Worm (Caenorhabditis elegans) whole organism, L2 larva: Measurements from ENCODE around the gene tebp-1.

Experiments
- C34F6.9 ChIP-seq: fragments of 150-350 bp; optimal IDR thresholded peaks from 2 replicates; lab custom pipeline; 2014; ENCODE audit warnings: missing biosample characterization, missing genetic modification characterization
- F13H6.1 ChIP-seq: sonication (generic microtip); optimal IDR thresholded peaks from 2 replicates; lab custom pipeline; 2016; ENCODE audit warnings: missing genetic modification characterization, missing compliant biosample characterization
- R02D3.7 ChIP-seq: fragments of 150-350 bp; optimal IDR thresholded peaks from 2 replicates; lab custom pipeline; 2014; ENCODE audit warnings: missing biosample characterization, missing genetic modification characterization
- Y55F3AM.14 ChIP-seq: fragments of 200-800 bp; sonication (Bioruptor generic); optimal IDR thresholded peaks from 2 replicates; lab custom pipeline; 2018; ENCODE audit warnings: mild to moderate bottlenecking, missing genetic modification characterization, missing compliant biosample characterization
- ZK546.5 ChIP-seq: sonication (generic microtip); optimal IDR thresholded peaks from 2 replicates; lab custom pipeline; 2017; ENCODE audit warnings: missing biosample characterization, missing genetic modification characterization
- alr-1 ChIP-seq: fragments of 150-350 bp; optimal IDR thresholded peaks from 2 replicates; lab custom pipeline; 2014; ENCODE audit warnings: missing biosample characterization, missing genetic modification characterization
- aly-2 ChIP-seq: fragments of 150-350 bp; optimal IDR thresholded peaks from 2 replicates; lab custom pipeline; 2014; ENCODE audit warnings: missing biosample characterization, missing genetic modification characterization
- ama-1 ChIP-seq: fragments of 150-350 bp; optimal IDR thresholded peaks from 2 replicates; lab custom pipeline; 2018; ENCODE audit warnings: inconsistent platforms
- blmp-1 ChIP-seq: sonication (generic microtip); optimal IDR thresholded peaks from 2 replicates; lab custom pipeline; 2017; ENCODE audit warnings: missing genetic modification characterization, mild to moderate bottlenecking, missing compliant biosample characterization, antibody characterized with exemption, moderate library complexity; ENCODE audit not compliant: insufficient read depth
- ceh-16 ChIP-seq: fragments of 150-350 bp; optimal IDR thresholded peaks from 2 replicates; lab custom pipeline; 2014; ENCODE audit warnings: missing biosample characterization, missing genetic modification characterization
- ceh-82 ChIP-seq: fragments of 150-350 bp; optimal IDR thresholded peaks from 2 replicates; lab custom pipeline; 2014; ENCODE audit warnings: missing biosample characterization, missing genetic modification characterization
- crh-2 ChIP-seq: sonication (generic microtip); optimal IDR thresholded peaks from 2 replicates; lab custom pipeline; 2017; ENCODE audit warnings: missing biosample characterization, missing genetic modification characterization
- dmd-4 ChIP-seq: sonication (generic microtip); optimal IDR thresholded peaks from 2 replicates; lab custom pipeline; 2017; ENCODE audit warnings: missing biosample characterization, missing genetic modification characterization
- egl-27 ChIP-seq: sonication (generic microtip); optimal IDR thresholded peaks from 3 replicates; lab custom pipeline; 2017; ENCODE audit warnings: missing biosample characterization, missing genetic modification reagents, missing genetic modification characterization
- elt-1 ChIP-seq: fragments of 150-350 bp; optimal IDR thresholded peaks from 2 replicates; lab custom pipeline; 2014; ENCODE audit warnings: missing biosample characterization, missing genetic modification characterization
- elt-3 ChIP-seq: sonication (generic microtip); optimal IDR thresholded peaks from 2 replicates; lab custom pipeline; 2017; ENCODE audit warnings: missing biosample characterization, missing genetic modification characterization
- fos-1 ChIP-seq: fragments of 150-350 bp; optimal IDR thresholded peaks from 2 replicates; lab custom pipeline; 2014; ENCODE audit warnings: missing biosample characterization, missing genetic modification characterization
- gmeb-1 ChIP-seq: fragments of 150-350 bp; optimal IDR thresholded peaks from 2 replicates; lab custom pipeline; 2014; ENCODE audit warnings: missing biosample characterization, missing genetic modification characterization
- lin-11 ChIP-seq: fragments of 150-350 bp; sonication (generic microtip); optimal IDR thresholded peaks from 2 replicates; lab custom pipeline; 2014; ENCODE audit warnings: missing biosample characterization, missing genetic modification characterization, inconsistent platforms, mixed read lengths
- lin-13 ChIP-seq: fragments of 150-350 bp; optimal IDR thresholded peaks from 2 replicates; lab custom pipeline; 2014; ENCODE audit warnings: missing biosample characterization, missing genetic modification reagents, missing genetic modification characterization
- lin-39 ChIP-seq: fragments of 150-350 bp; optimal IDR thresholded peaks from 2 replicates; lab custom pipeline; 2014; ENCODE audit warnings: missing biosample characterization, missing genetic modification reagents, missing genetic modification characterization
- lsy-2 ChIP-seq, 2 experiments: fragments of 150-350 bp in 1 of 2; sonication (generic microtip) in 1 of 2; optimal IDR thresholded peaks; 2 replicates each; lab custom pipeline; 2014 to 2017; ENCODE audit warnings: missing biosample characterization in 2 of 2, missing genetic modification characterization in 2 of 2
- mab-5 ChIP-seq: fragments of 150-350 bp; optimal IDR thresholded peaks from 2 replicates; lab custom pipeline; 2014; ENCODE audit warnings: missing biosample characterization, missing genetic modification characterization
- mbf-1 ChIP-seq: sonication (generic microtip); optimal IDR thresholded peaks from 2 replicates; lab custom pipeline; 2017; ENCODE audit warnings: missing biosample characterization, missing genetic modification characterization
- mdl-1 ChIP-seq, 2 experiments: fragments of 150-350 bp in 1 of 2; sonication (generic microtip) in 1 of 2; optimal IDR thresholded peaks; 2 replicates each; lab custom pipeline; 2017; ENCODE audit warnings: missing biosample characterization in 2 of 2, missing genetic modification characterization in 2 of 2
- nhr-10 ChIP-seq: sonication (generic microtip); optimal IDR thresholded peaks from 2 replicates; lab custom pipeline; 2017; ENCODE audit warnings: missing biosample characterization, missing genetic modification characterization
- nhr-11 ChIP-seq: fragments of 150-350 bp; optimal IDR thresholded peaks from 2 replicates; lab custom pipeline; 2014; ENCODE audit warnings: missing biosample characterization, missing genetic modification characterization
- nhr-12 ChIP-seq: fragments of 150-350 bp; optimal IDR thresholded peaks from 2 replicates; lab custom pipeline; 2014; ENCODE audit warnings: missing biosample characterization, missing genetic modification characterization
- nhr-129 ChIP-seq: fragments of 150-350 bp; optimal IDR thresholded peaks from 2 replicates; lab custom pipeline; 2014; ENCODE audit warnings: missing biosample characterization, missing genetic modification characterization
- nhr-21 ChIP-seq: fragments of 150-350 bp; optimal IDR thresholded peaks from 2 replicates; lab custom pipeline; 2014; ENCODE audit warnings: missing biosample characterization, missing genetic modification characterization
- nhr-23 ChIP-seq: fragments of 150-350 bp; optimal IDR thresholded peaks from 2 replicates; lab custom pipeline; 2014; ENCODE audit warnings: missing biosample characterization, missing genetic modification reagents, missing genetic modification characterization
- nhr-237 ChIP-seq: fragments of 150-350 bp; optimal IDR thresholded peaks from 2 replicates; lab custom pipeline; 2014; ENCODE audit warnings: missing biosample characterization, missing genetic modification characterization
- nhr-25 ChIP-seq: fragments of 150-350 bp; sonication (generic microtip); optimal IDR thresholded peaks from 3 replicates; lab custom pipeline; 2014; ENCODE audit warnings: missing biosample characterization, missing genetic modification characterization
- nhr-6 ChIP-seq: fragments of 150-350 bp; optimal IDR thresholded peaks from 2 replicates; lab custom pipeline; 2014; ENCODE audit warnings: missing biosample characterization, missing genetic modification characterization
- nhr-77 ChIP-seq: fragments of 150-350 bp; optimal IDR thresholded peaks from 2 replicates; lab custom pipeline; 2014; ENCODE audit warnings: missing biosample characterization, missing genetic modification characterization
- peb-1 ChIP-seq: fragments of 150-350 bp; optimal IDR thresholded peaks from 2 replicates; lab custom pipeline; 2014; ENCODE audit warnings: missing biosample characterization, missing genetic modification characterization
- sem-4 ChIP-seq: fragments of 150-350 bp; optimal IDR thresholded peaks from 2 replicates; lab custom pipeline; 2014; ENCODE audit warnings: missing biosample characterization, missing genetic modification reagents, missing genetic modification characterization
- skn-1 ChIP-seq: sonication (generic microtip); optimal IDR thresholded peaks from 2 replicates; lab custom pipeline; 2017; ENCODE audit warnings: missing biosample characterization, missing genetic modification characterization
- sma-3 ChIP-seq: sonication (generic microtip); optimal IDR thresholded peaks from 2 replicates; lab custom pipeline; 2016; ENCODE audit warnings: missing genetic modification reagents, missing genetic modification characterization, missing compliant biosample characterization
- sma-9 ChIP-seq, 2 experiments: fragments of 150-350 bp in 1 of 2; sonication (generic microtip) in 1 of 2; optimal IDR thresholded peaks; 2 replicates each; lab custom pipeline; 2014 to 2016; ENCODE audit warnings: missing genetic modification characterization in 2 of 2, mild to moderate bottlenecking in 1 of 2, missing biosample characterization in 1 of 2, missing compliant biosample characterization in 1 of 2, missing genetic modification reagents in 1 of 2, moderate library complexity in 1 of 2
- snpc-4 ChIP-seq: fragments of 150-350 bp; optimal IDR thresholded peaks from 2 replicates; lab custom pipeline; 2014; ENCODE audit warnings: missing biosample characterization, missing genetic modification characterization
- unc-39 ChIP-seq: fragments of 150-350 bp; optimal IDR thresholded peaks from 2 replicates; lab custom pipeline; 2014; ENCODE audit warnings: missing biosample characterization, missing genetic modification characterization
- unc-55 ChIP-seq: fragments of 150-350 bp; sonication (generic microtip); optimal IDR thresholded peaks from 3 replicates; lab custom pipeline; 2014; ENCODE audit warnings: missing biosample characterization, missing genetic modification reagents, missing genetic modification characterization
- unc-62 ChIP-seq: fragments of 150-350 bp; optimal IDR thresholded peaks from 2 replicates; lab custom pipeline; 2014; ENCODE audit warnings: missing biosample characterization, missing genetic modification reagents, missing genetic modification characterization
- zag-1 ChIP-seq: fragments of 150-350 bp; optimal IDR thresholded peaks from 2 replicates; lab custom pipeline; 2014; ENCODE audit warnings: missing biosample characterization, missing genetic modification characterization
- ztf-1 ChIP-seq: fragments of 200-800 bp; sonication (Bioruptor generic); conservative IDR thresholded peaks from 2 replicates; pipeline ENCODE4 v1.3.6; 2022; ENCODE audit warnings: missing genetic modification characterization, missing compliant biosample characterization
- ztf-11 ChIP-seq: sonication (generic microtip); optimal IDR thresholded peaks from 2 replicates; lab custom pipeline; 2017; ENCODE audit warnings: missing biosample characterization, missing genetic modification characterization
- ztf-4 ChIP-seq: fragments of 150-350 bp; optimal IDR thresholded peaks from 2 replicates; lab custom pipeline; 2014; ENCODE audit warnings: missing biosample characterization, missing genetic modification characterization

The tebp-1 gene

DNA sequence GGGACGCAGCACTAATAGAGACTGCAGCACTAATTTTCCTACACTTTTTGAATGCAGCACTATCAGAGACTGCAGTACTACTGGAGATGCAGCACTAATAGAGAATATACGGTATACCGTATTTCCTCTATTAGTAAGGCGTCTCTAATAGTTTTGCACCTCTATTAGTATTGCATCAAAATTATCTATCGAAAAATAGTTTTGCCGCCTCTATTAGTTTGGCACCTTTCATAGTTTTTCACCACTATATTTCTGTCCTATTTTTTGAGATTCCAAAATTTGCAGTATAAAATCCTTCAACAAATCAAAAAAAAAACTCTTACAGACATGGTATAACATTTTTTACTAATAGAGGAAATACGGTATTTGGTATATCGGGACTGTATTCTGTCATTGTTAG lies 31.9 kb downstream of the tebp-1 start:
- TF ChIP-seq lsy-2 (tag; optimal IDR thresholded peaks at IDR 0.05; lab: Kevin White, UChicago) (no peak), elt-1 (no peak), alr-1 (tag; lab: Kevin White, UChicago) (no peak), crh-2 (tag; lab: Kevin White, UChicago) (no peak), unc-62 (GFP tag; lab: Kevin White, UChicago) (no peak), blmp-1 (tag; lab: Kevin White, UChicago) (no peak), nhr-12 (no peak), snpc-4 (tag; lab: Kevin White, UChicago) (no peak), dmd-4 (tag; lab: Kevin White, UChicago) (no peak), lin-13 (GFP tag; lab: Kevin White, UChicago) (no peak), nhr-10 (tag; lab: Kevin White, UChicago) (no peak), Y55F3AM.14 (GFP tag; lab: Kevin White, UChicago) (no peak), skn-1 (tag; lab: Kevin White, UChicago) (no peak), aly-2 (tag; lab: Kevin White, UChicago) (no peak), lin-39 (no peak), nhr-237 (tag; lab: Kevin White, UChicago) (no peak), ztf-11 (tag; lab: Kevin White, UChicago) (no peak), ceh-82 (tag; lab: Kevin White, UChicago) (no peak), elt-3 (tag; lab: Kevin White, UChicago) (no peak)
- TF ChIP-seq, all 48 proteins: peak for 0

DNA sequence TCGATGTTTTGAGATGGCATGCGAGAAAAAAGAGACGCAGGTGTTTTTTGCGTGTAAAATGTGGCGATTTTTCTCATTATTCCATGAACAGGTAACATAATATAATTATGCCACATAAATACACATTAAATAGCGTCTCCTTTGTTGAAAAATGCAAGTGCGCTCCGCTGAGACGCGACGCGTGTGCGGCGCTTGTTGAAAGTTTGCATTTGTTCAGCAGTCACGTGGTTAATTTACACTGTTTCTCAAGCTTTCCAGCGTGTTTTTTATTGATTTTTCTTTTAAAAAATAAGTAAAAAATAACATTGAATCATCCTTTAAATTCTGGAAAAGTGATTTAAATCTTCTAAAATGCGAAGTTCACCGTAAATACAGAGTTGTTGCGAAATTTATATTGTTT lies 37.8 kb downstream of the tebp-1 start:
- TF ChIP-seq Y55F3AM.14 (GFP tag; lab: Kevin White, UChicago) (no peak), zag-1 (tag; lab: Kevin White, UChicago) (no peak), ztf-1 (no peak), ztf-4 (tag; lab: Kevin White, UChicago) (peak; percentile 60), snpc-4 (tag; lab: Kevin White, UChicago) (peak; percentile 72), C34F6.9 (tag; lab: Kevin White, UChicago) (peak; percentile 99), gmeb-1 (tag; lab: Kevin White, UChicago) (peak; percentile 84), egl-27 (tag; lab: Kevin White, UChicago) (no peak), mbf-1 (tag; lab: Kevin White, UChicago) (no peak), peb-1 (tag; lab: Kevin White, UChicago) (no peak), elt-1 (no peak), unc-55 (GFP tag; lab: Kevin White, UChicago) (peak; percentile 93), nhr-21 (peak; percentile 80), nhr-25 (tag; lab: Kevin White, UChicago) (peak; percentile 93), nhr-23 (tag; lab: Kevin White, UChicago) (no peak), F13H6.1 (peak; percentile 77), R02D3.7 (tag; lab: Kevin White, UChicago) (no peak), alr-1 (tag; lab: Kevin White, UChicago) (no peak), elt-3 (tag; lab: Kevin White, UChicago) (no peak), unc-62 (GFP tag; lab: Kevin White, UChicago) (no peak), nhr-237 (tag; lab: Kevin White, UChicago) (no peak), dmd-4 (tag; lab: Kevin White, UChicago) (no peak), fos-1 (tag; lab: Kevin White, UChicago) (peak; percentile 80), mdl-1 (tag; optimal IDR thresholded peaks at IDR 0.05; lab: Kevin White, UChicago) (peak; percentile 73 to 93), nhr-77 (tag; lab: Kevin White, UChicago) (no peak), nhr-12 (no peak), nhr-11 (tag; lab: Kevin White, UChicago) (no peak), ztf-11 (tag; lab: Kevin White, UChicago) (no peak), nhr-10 (tag; lab: Kevin White, UChicago) (no peak), nhr-129 (tag; lab: Kevin White, UChicago) (peak; percentile 89), crh-2 (tag; lab: Kevin White, UChicago) (peak; percentile 96), lin-13 (GFP tag; lab: Kevin White, UChicago) (peak; percentile 89), unc-39 (tag; lab: Kevin White, UChicago) (no peak), sma-3 (GFP tag; lab: Kevin White, UChicago) (peak; percentile 84), lsy-2 (tag; optimal IDR thresholded peaks at IDR 0.05; lab: Kevin White, UChicago) (peak; percentile 65 to 94), mab-5 (tag; lab: Kevin White, UChicago) (peak; percentile 74), lin-11 (tag; lab: Kevin White, UChicago) (peak; percentile 81), ceh-82 (tag; lab: Kevin White, UChicago) (no peak), aly-2 (tag; lab: Kevin White, UChicago) (no peak), blmp-1 (tag; lab: Kevin White, UChicago) (peak; percentile 62), ZK546.5 (tag; lab: Kevin White, UChicago) (no peak), nhr-6 (peak; percentile 28), skn-1 (tag; lab: Kevin White, UChicago) (no peak), lin-39 (no peak), ama-1 (lab: Kevin White, UChicago) (peak; percentile 70), ceh-16 (tag; lab: Kevin White, UChicago) (peak; percentile 10), sem-4 (peak; percentile 89), sma-9 (GFP tag; optimal IDR thresholded peaks at IDR 0.05; lab: Kevin White, UChicago) (no peak), sma-9 (tag; optimal IDR thresholded peaks at IDR 0.05; lab: Kevin White, UChicago) (no peak)
